Fruit fly (Drosophila melanogaster) whole organism, embryonic: ENCODE measurements around the gene CG32573.
A peak's percentile ranks its signal among the peaks of the same experiment; 100 is the strongest.

Experiments used
- Aef1 ChIP-seq: fragments of 200-800 bp; sonication (Bioruptor generic); IDR thresholded peaks from 3 replicates; pipeline ENCODE4 v1.3.6; 2022; ENCODE audit warnings: missing biosample characterization, missing genetic modification characterization
- BEAF-32 ChIP-seq: fragments of 200-800 bp; sonication (Bioruptor generic); optimal IDR thresholded peaks from 3 replicates; lab custom pipeline; 2017; ENCODE audit warnings: missing biosample characterization, missing genetic modification characterization, mild to moderate bottlenecking, moderate library complexity, missing genetic modification reagents
- CG10267 ChIP-seq: fragments of 200-800 bp; sonication (Bioruptor generic); optimal IDR thresholded peaks from 2 replicates; lab custom pipeline; 2018; ENCODE audit warnings: missing biosample characterization, mild to moderate bottlenecking, missing genetic modification characterization, moderate library complexity
- CG10274 ChIP-seq: fragments of 200-800 bp; sonication (Bioruptor generic); optimal IDR thresholded peaks from 3 replicates; lab custom pipeline; 2017; ENCODE audit warnings: missing biosample characterization, mild to moderate bottlenecking, missing genetic modification characterization
- CG12659 ChIP-seq: fragments of 200-800 bp; sonication (Bioruptor generic); optimal IDR thresholded peaks from 3 replicates; lab custom pipeline; 2017; ENCODE audit warnings: mild to moderate bottlenecking, missing biosample characterization, missing genetic modification reagents, missing genetic modification characterization
- CG17186 ChIP-seq: fragments of 200-800 bp; sonication (Bioruptor generic); optimal IDR thresholded peaks from 3 replicates; lab custom pipeline; 2017; ENCODE audit warnings: missing biosample characterization, missing genetic modification reagents, missing genetic modification characterization
- CG17912 ChIP-seq: fragments of 200-800 bp; sonication (Bioruptor generic); optimal IDR thresholded peaks from 2 replicates; lab custom pipeline; 2018; ENCODE audit warnings: missing biosample characterization, mild to moderate bottlenecking, missing genetic modification characterization
- CG1792 ChIP-seq: fragments of 200-800 bp; sonication (Bioruptor generic); optimal IDR thresholded peaks from 2 replicates; lab custom pipeline; 2016; ENCODE audit warnings: missing biosample characterization, missing genetic modification characterization
- CG2120 ChIP-seq: fragments of 200-800 bp; sonication (Bioruptor generic); optimal IDR thresholded peaks from 3 replicates; lab custom pipeline; 2016; ENCODE audit warnings: missing biosample characterization, missing genetic modification characterization
- CG2889 ChIP-seq: fragments of 200-800 bp; sonication (Bioruptor generic); IDR thresholded peaks from 3 replicates; pipeline ENCODE4 v1.3.6; 2022; ENCODE audit warnings: missing biosample characterization, missing genetic modification characterization
- CG30020 ChIP-seq: fragments of 200-800 bp; optimal IDR thresholded peaks from 2 replicates; lab custom pipeline; 2019; ENCODE audit warnings: missing biosample characterization, mild to moderate bottlenecking, missing genetic modification characterization, moderate library complexity
- CG34376 ChIP-seq: fragments of 200-800 bp; sonication (Bioruptor generic); optimal IDR thresholded peaks from 2 replicates; lab custom pipeline; 2018; ENCODE audit warnings: missing biosample characterization, mild to moderate bottlenecking, missing genetic modification characterization
- CG4617 ChIP-seq: fragments of 200-800 bp; sonication (Bioruptor generic); optimal IDR thresholded peaks from 3 replicates; lab custom pipeline; 2016; ENCODE audit warnings: missing biosample characterization, missing genetic modification characterization, borderline replicate concordance
- CG7963 ChIP-seq: fragments of 200-800 bp; sonication (Bioruptor generic); IDR thresholded peaks from 3 replicates; pipeline ENCODE4 v1.3.6; 2022; ENCODE audit warnings: missing biosample characterization, missing genetic modification characterization; ENCODE audit not compliant: partially characterized antibody
- CG9876 ChIP-seq: fragments of 200-800 bp; sonication (Bioruptor generic); optimal IDR thresholded peaks from 2 replicates; lab custom pipeline; 2016; ENCODE audit warnings: missing biosample characterization, missing genetic modification characterization
- CG9932 ChIP-seq: fragments of 200-800 bp; sonication (Bioruptor generic); IDR thresholded peaks from 2 replicates; pipeline ENCODE4 v1.3.6; 2022; ENCODE audit warnings: missing biosample characterization, missing genetic modification characterization
- CkIIα-i1 ChIP-seq: fragments of 200-800 bp; sonication (Bioruptor generic); IDR thresholded peaks from 2 replicates; pipeline ENCODE4 v1.3.6; 2022; ENCODE audit warnings: missing biosample characterization, missing genetic modification characterization
- D19A ChIP-seq: fragments of 200-800 bp; optimal IDR thresholded peaks from 3 replicates; lab custom pipeline; 2019; ENCODE audit warnings: missing biosample characterization, mild to moderate bottlenecking, missing genetic modification characterization, moderate library complexity
- E2f2 ChIP-seq: fragments of 200-800 bp; sonication (Bioruptor generic); IDR thresholded peaks from 2 replicates; pipeline ENCODE4 v1.3.6; 2022; ENCODE audit warnings: missing biosample characterization, missing genetic modification characterization
- Gsc ChIP-seq: fragments of 200-800 bp; sonication (Bioruptor generic); IDR thresholded peaks from 2 replicates; pipeline ENCODE4 v1.3.6; 2022; ENCODE audit warnings: missing biosample characterization, missing genetic modification characterization
- HLH4C ChIP-seq: fragments of 200-800 bp; sonication (Bioruptor generic); IDR thresholded peaks from 3 replicates; pipeline ENCODE4 v1.3.6; 2022; ENCODE audit warnings: missing biosample characterization, missing genetic modification characterization; ENCODE audit not compliant: partially characterized antibody
- HmgZ ChIP-seq: fragments of 200-800 bp; sonication (Bioruptor generic); optimal IDR thresholded peaks from 2 replicates; lab custom pipeline; 2018; ENCODE audit warnings: missing biosample characterization, mild to moderate bottlenecking, missing genetic modification characterization
- Hsf ChIP-seq: fragments of 200-800 bp; sonication (Bioruptor generic); optimal IDR thresholded peaks from 3 replicates; lab custom pipeline; 2016; ENCODE audit warnings: missing biosample characterization, missing genetic modification characterization
- Lhr ChIP-seq: fragments of 200-800 bp; sonication (Bioruptor generic); optimal IDR thresholded peaks from 3 replicates; lab custom pipeline; 2017; ENCODE audit warnings: mild to moderate bottlenecking, missing biosample characterization, missing genetic modification reagents, missing genetic modification characterization
- Scr ChIP-seq: fragments of 200-800 bp; sonication (Bioruptor generic); IDR thresholded peaks from 2 replicates; pipeline ENCODE4 v1.3.6; 2022; ENCODE audit warnings: missing biosample characterization, missing genetic modification characterization; ENCODE audit not compliant: partially characterized antibody
- Sin3A ChIP-seq: fragments of >200 bp; optimal IDR thresholded peaks from 2 replicates; lab custom pipeline; 2018
- Stat92E ChIP-seq, 3 experiments: fragments of >200 bp in 2 of 3; fragments of 200-800 bp in 1 of 3; sonication (Bioruptor generic) in 1 of 3; optimal IDR thresholded peaks; 2 replicates each; lab custom pipeline; 2017 to 2019; ENCODE audit warnings: missing biosample characterization in 3 of 3, missing genetic modification characterization in 3 of 3, mild to moderate bottlenecking in 1 of 3, moderate library complexity in 1 of 3
- TFAM ChIP-seq: fragments of 200-800 bp; sonication (Bioruptor generic); optimal IDR thresholded peaks from 2 replicates; lab custom pipeline; 2017; ENCODE audit warnings: missing biosample characterization, missing genetic modification characterization, inconsistent platforms
- br ChIP-seq: fragments of >200 bp; optimal IDR thresholded peaks from 2 replicates; lab custom pipeline; 2017
- cas ChIP-seq: fragments of 200-800 bp; sonication (Bioruptor generic); IDR thresholded peaks from 2 replicates; pipeline ENCODE4 v1.3.6; 2022; ENCODE audit warnings: missing biosample characterization, missing genetic modification characterization
- cg ChIP-seq: fragments of 200-800 bp; sonication (Bioruptor generic); optimal IDR thresholded peaks from 3 replicates; lab custom pipeline; 2019; ENCODE audit warnings: missing biosample characterization, mild to moderate bottlenecking, missing genetic modification characterization, moderate library complexity
- exex ChIP-seq: fragments of 200-800 bp; sonication (Bioruptor generic); optimal IDR thresholded peaks from 4 replicates; lab custom pipeline; 2018; ENCODE audit warnings: missing biosample characterization, mild to moderate bottlenecking, missing genetic modification characterization, moderate library complexity
- eyg ChIP-seq: fragments of 200-800 bp; sonication (Bioruptor generic); optimal IDR thresholded peaks from 3 replicates; lab custom pipeline; 2016; ENCODE audit warnings: missing biosample characterization, missing genetic modification characterization
- fd3F ChIP-seq: fragments of 200-800 bp; sonication (Bioruptor generic); optimal IDR thresholded peaks from 2 replicates; lab custom pipeline; 2018; ENCODE audit warnings: missing biosample characterization, mild to moderate bottlenecking, missing genetic modification characterization, moderate library complexity
- gcm2 ChIP-seq: fragments of 200-800 bp; sonication (Bioruptor generic); optimal IDR thresholded peaks from 2 replicates; lab custom pipeline; 2016; ENCODE audit warnings: missing biosample characterization, missing genetic modification characterization
- grau ChIP-seq: fragments of 200-800 bp; optimal IDR thresholded peaks from 3 replicates; lab custom pipeline; 2019; ENCODE audit warnings: missing biosample characterization, mild to moderate bottlenecking, missing genetic modification characterization, moderate library complexity
- gsb-n ChIP-seq: fragments of 200-800 bp; sonication (Bioruptor generic); optimal IDR thresholded peaks from 3 replicates; lab custom pipeline; 2018; ENCODE audit warnings: missing biosample characterization, mild to moderate bottlenecking, missing genetic modification characterization
- her ChIP-seq: fragments of 200-800 bp; sonication (Bioruptor generic); optimal IDR thresholded peaks from 2 replicates; lab custom pipeline; 2016; ENCODE audit warnings: missing biosample characterization, missing genetic modification characterization
- klu ChIP-seq: fragments of 200-800 bp; sonication (Bioruptor generic); IDR thresholded peaks from 2 replicates; pipeline ENCODE4 v1.3.6; 2022; ENCODE audit warnings: missing biosample characterization, missing genetic modification characterization
- lilli ChIP-seq: fragments of 200-800 bp; sonication (Bioruptor generic); optimal IDR thresholded peaks from 3 replicates; lab custom pipeline; 2016; ENCODE audit warnings: missing biosample characterization, missing genetic modification characterization
- mld ChIP-seq: fragments of 200-800 bp; sonication (Bioruptor generic); IDR thresholded peaks from 3 replicates; pipeline ENCODE4 v1.3.6; 2022; ENCODE audit warnings: missing biosample characterization, missing genetic modification characterization; ENCODE audit not compliant: partially characterized antibody
- oc ChIP-seq: fragments of 200-800 bp; sonication (Bioruptor generic); optimal IDR thresholded peaks from 2 replicates; lab custom pipeline; 2018; ENCODE audit warnings: missing biosample characterization, mild to moderate bottlenecking, missing genetic modification characterization, moderate library complexity
- phol ChIP-seq: fragments of 200-800 bp; sonication (Bioruptor generic); optimal IDR thresholded peaks from 3 replicates; lab custom pipeline; 2018; ENCODE audit warnings: missing biosample characterization, mild to moderate bottlenecking, missing genetic modification characterization, moderate library complexity
- pita ChIP-seq: fragments of 200-800 bp; sonication (Bioruptor generic); optimal IDR thresholded peaks from 2 replicates; lab custom pipeline; 2017; ENCODE audit warnings: missing biosample characterization, mild to moderate bottlenecking, missing genetic modification characterization
- row ChIP-seq: fragments of 200-800 bp; sonication (Bioruptor generic); IDR thresholded peaks from 3 replicates; pipeline ENCODE4 v1.3.6; 2022; ENCODE audit warnings: missing biosample characterization, missing genetic modification characterization
- salm ChIP-seq: fragments of 200-800 bp; sonication (Bioruptor generic); optimal IDR thresholded peaks from 2 replicates; lab custom pipeline; 2018; ENCODE audit warnings: missing biosample characterization, mild to moderate bottlenecking, missing genetic modification characterization
- shn ChIP-seq: fragments of 200-800 bp; sonication (Bioruptor generic); optimal IDR thresholded peaks from 3 replicates; lab custom pipeline; 2016; ENCODE audit warnings: missing biosample characterization, missing genetic modification characterization
- sna ChIP-seq: fragments of 200-800 bp; sonication (Bioruptor generic); IDR thresholded peaks from 2 replicates; pipeline ENCODE4 v1.3.6; 2022; ENCODE audit warnings: missing biosample characterization, missing genetic modification characterization; ENCODE audit not compliant: partially characterized antibody
- sob ChIP-seq: fragments of 200-800 bp; sonication (Bioruptor generic); IDR thresholded peaks from 2 replicates; pipeline ENCODE4 v1.3.6; 2022; ENCODE audit warnings: missing biosample characterization, missing genetic modification characterization
- zen2 ChIP-seq: fragments of 200-800 bp; sonication (Bioruptor generic); IDR thresholded peaks from 3 replicates; pipeline ENCODE4 v1.3.6; 2022; ENCODE audit warnings: missing biosample characterization, missing genetic modification characterization; ENCODE audit not compliant: partially characterized antibody

CG32573 gene

DNA sequence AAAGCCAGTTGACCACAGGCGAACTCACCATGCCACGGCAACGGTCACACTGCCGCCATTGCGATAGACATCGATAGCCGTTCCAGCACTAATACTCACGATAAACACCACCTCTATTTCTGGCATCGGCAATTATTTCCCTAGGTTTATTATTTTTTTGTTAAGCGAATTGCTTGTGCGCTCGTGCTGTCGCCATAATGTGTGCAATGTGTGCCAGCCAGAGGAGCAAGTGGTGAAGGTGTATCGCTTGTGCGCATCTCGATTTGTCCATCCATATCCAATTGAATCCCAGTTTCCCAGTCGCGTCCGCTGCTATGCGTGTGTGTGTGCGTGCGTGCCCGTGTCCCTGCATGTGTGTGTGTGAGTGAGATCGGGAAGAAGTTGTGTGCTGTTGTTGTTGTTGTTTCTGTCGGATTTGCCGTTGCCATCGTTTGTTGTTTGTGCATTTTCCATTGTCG, 40.5 kb upstream of the CG32573 start, which contains the start of gene mbt (continued):
- no peak for TF ChIP-seq salm
- TF ChIP-seq BEAF-32 (GFP tag; lab: Kevin White, UChicago) = peak; percentile 97
- peak; percentile 20 for TF ChIP-seq grau
- TF ChIP-seq sna (GFP tag; lab: Robert Waterston, UW) = peak; percentile 74
- peak; percentile 91 for TF ChIP-seq Scr (GFP tag; lab: Robert Waterston, UW)
- TF ChIP-seq HmgZ = peak; percentile 51
- peak; percentile 86 for TF ChIP-seq phol (tag; lab: Kevin White, UChicago)
- no peak for TF ChIP-seq exex
- TF ChIP-seq Sin3A (lab: Kevin White, UChicago) = peak; percentile 85
- no peak for TF ChIP-seq cas (GFP tag; lab: Robert Waterston, UW)
- peak; percentile 85 for TF ChIP-seq E2f2 (GFP tag; lab: Robert Waterston, UW)
- no peak for TF ChIP-seq CG9876 (GFP tag; lab: Kevin White, UChicago)
- no peak for TF ChIP-seq Gsc (GFP tag; lab: Robert Waterston, UW)
- TF ChIP-seq CG30020 = peak; percentile 43
- no peak for TF ChIP-seq eyg (GFP tag; lab: Kevin White, UChicago)
- TF ChIP-seq CG10274 (GFP tag; lab: Kevin White, UChicago) = no peak
- TF ChIP-seq CG7963 (GFP tag; lab: Robert Waterston, UW) = peak; percentile 86
- TF ChIP-seq sob (GFP tag; lab: Robert Waterston, UW) = 0 out of 2 replicates have a peak, but pooled peaks have one; percentile 32
- peak; percentile 74 for TF ChIP-seq CG12659 (GFP tag; lab: Kevin White, UChicago)
- peak in 1 of 3 experiments; percentile 42 for TF ChIP-seq Stat92E (GFP tag; optimal IDR thresholded peaks at IDR 0.05; lab: Kevin White, UChicago)
- peak; percentile 8 for TF ChIP-seq her (GFP tag; lab: Kevin White, UChicago)
- peak; percentile 86 for TF ChIP-seq zen2 (GFP tag; lab: Robert Waterston, UW)
- peak; percentile 11 for TF ChIP-seq CG2120 (GFP tag; lab: Kevin White, UChicago)
- peak; percentile 43 for TF ChIP-seq row (GFP tag; lab: Robert Waterston, UW)
- peak; percentile 62 for TF ChIP-seq CG34376 (GFP tag; lab: Kevin White, UChicago)
- TF ChIP-seq CG2889 (GFP tag; lab: Robert Waterston, UW) = no peak
- TF ChIP-seq br (lab: Kevin White, UChicago) = no peak
- TF ChIP-seq pita (GFP tag; lab: Kevin White, UChicago) = no peak
- peak; percentile 82 for TF ChIP-seq HLH4C (GFP tag; lab: Robert Waterston, UW)
- peak; percentile 7 for TF ChIP-seq Hsf (GFP tag; lab: Kevin White, UChicago)
- TF ChIP-seq klu = no peak
- peak; percentile 88 for TF ChIP-seq mld (GFP tag; lab: Robert Waterston, UW)
- TF ChIP-seq CG9932 = peak; percentile 35; the same call in 1 of the 2 replicates
- peak; percentile 14 for TF ChIP-seq gcm2
- no peak for TF ChIP-seq shn (GFP tag; lab: Kevin White, UChicago)
- peak; percentile 31; the same call in 1 of the 3 replicates for TF ChIP-seq Aef1 (GFP tag; lab: Robert Waterston, UW)
- TF ChIP-seq CG10267 (tag; lab: Kevin White, UChicago) = peak; percentile 43
- no peak for TF ChIP-seq fd3F
- peak; percentile 86 for TF ChIP-seq CG4617 (GFP tag; lab: Kevin White, UChicago)
- TF ChIP-seq Lhr (GFP tag; lab: Kevin White, UChicago) = no peak
- TF ChIP-seq CG17912 (GFP tag; lab: Kevin White, UChicago) = peak; percentile 16
- TF ChIP-seq TFAM = no peak
- TF ChIP-seq CG1792 (GFP tag; lab: Kevin White, UChicago) = peak; percentile 8
- peak; percentile 97 for TF ChIP-seq cg (GFP tag; lab: Kevin White, UChicago)
- TF ChIP-seq oc (tag; lab: Kevin White, UChicago) = no peak
- TF ChIP-seq D19A = peak; percentile 1
- TF ChIP-seq CkIIα-i1 (GFP tag; lab: Robert Waterston, UW) = no peak
- TF ChIP-seq CG17186 (GFP tag; lab: Kevin White, UChicago) = peak; percentile 19
- TF ChIP-seq lilli (GFP tag; lab: Kevin White, UChicago) = peak; percentile 29
- TF ChIP-seq gsb-n = peak; percentile 27
